Worm (Caenorhabditis elegans) whole organism, mixed stage, embryonic: ENCODE results near the gene C35D10.3.

Experiments used
- elt-3 ChIP-seq: fragments of 150-350 bp; optimal IDR thresholded peaks from 2 replicates; lab custom pipeline; 2014; ENCODE audit warnings: missing biosample characterization, missing genetic modification characterization
- nhr-12 ChIP-seq: fragments of 150-350 bp; optimal IDR thresholded peaks from 2 replicates; lab custom pipeline; 2014; ENCODE audit warnings: missing biosample characterization, missing genetic modification characterization
- unc-39 ChIP-seq: fragments of 150-350 bp; optimal IDR thresholded peaks from 2 replicates; lab custom pipeline; 2014; ENCODE audit warnings: missing biosample characterization, missing genetic modification characterization
- zip-8 ChIP-seq: fragments of 150-350 bp; optimal IDR thresholded peaks from 2 replicates; lab custom pipeline; 2014; ENCODE audit warnings: missing biosample characterization, missing genetic modification characterization

- TF ChIP-seq nhr-12 (no peak), zip-8 (tag; lab: Kevin White, UChicago) (no peak), elt-3 (tag; lab: Kevin White, UChicago) (no peak), unc-39 (no peak)
Observed at ce11 chrIII:4887291-4887690, 18.6 kb downstream of the C35D10.3 start, which contains the start of gene clec-6.
